Fruit fly (Drosophila melanogaster) whole organism, embryonic: Measurements from ENCODE around the gene HINT1.

Experiments used
- Atf6 ChIP-seq: fragments of 200-800 bp; sonication (Bioruptor generic); IDR thresholded peaks from 2 replicates; pipeline ENCODE4 v1.3.6; 2022; ENCODE audit warnings: missing biosample characterization, missing genetic modification characterization
- Bteb2 ChIP-seq: fragments of 200-800 bp; sonication (Bioruptor generic); optimal IDR thresholded peaks from 2 replicates; lab custom pipeline; 2016; ENCODE audit warnings: missing biosample characterization, missing genetic modification characterization
- CG10543 ChIP-seq: fragments of 200-800 bp; sonication (Bioruptor generic); optimal IDR thresholded peaks from 3 replicates; lab custom pipeline; 2017; ENCODE audit warnings: missing biosample characterization, mild to moderate bottlenecking, missing genetic modification characterization, moderate library complexity
- CG11398 ChIP-seq: fragments of 200-800 bp; sonication (Bioruptor generic); optimal IDR thresholded peaks from 2 replicates; lab custom pipeline; 2016; ENCODE audit warnings: missing biosample characterization, missing genetic modification characterization
- CG11723 ChIP-seq: fragments of 200-800 bp; sonication (Bioruptor generic); optimal IDR thresholded peaks from 2 replicates; lab custom pipeline; 2017; ENCODE audit warnings: missing biosample characterization, mild to moderate bottlenecking, missing genetic modification characterization
- CG12769 ChIP-seq: fragments of 200-800 bp; sonication (Bioruptor generic); optimal IDR thresholded peaks from 2 replicates; lab custom pipeline; 2019; ENCODE audit warnings: missing biosample characterization, mild to moderate bottlenecking, missing genetic modification characterization, moderate library complexity
- CG13123 ChIP-seq: fragments of 200-800 bp; sonication (Bioruptor generic); optimal IDR thresholded peaks from 2 replicates; lab custom pipeline; 2016; ENCODE audit warnings: missing biosample characterization, missing genetic modification characterization
- CG14441 ChIP-seq: fragments of 200-800 bp; sonication (Bioruptor generic); IDR thresholded peaks from 2 replicates; pipeline ENCODE4 v1.3.6; 2022; ENCODE audit warnings: missing biosample characterization, missing genetic modification characterization
- CG14860 ChIP-seq: fragments of 200-800 bp; sonication (Bioruptor generic); IDR thresholded peaks from 3 replicates; pipeline ENCODE4 v1.3.6; 2022; ENCODE audit warnings: missing biosample characterization, missing genetic modification characterization; ENCODE audit not compliant: partially characterized antibody
- CG14965 ChIP-seq: fragments of 200-800 bp; sonication (Bioruptor generic); optimal IDR thresholded peaks from 2 replicates; lab custom pipeline; 2016; ENCODE audit warnings: missing biosample characterization, missing genetic modification characterization, borderline replicate concordance
- CG18011 ChIP-seq: fragments of 200-800 bp; sonication (Bioruptor generic); optimal IDR thresholded peaks from 2 replicates; lab custom pipeline; 2017; ENCODE audit warnings: missing biosample characterization, missing genetic modification characterization, mild to moderate bottlenecking, moderate library complexity, missing genotype
- CG2116 ChIP-seq: fragments of 200-800 bp; sonication (Bioruptor generic); optimal IDR thresholded peaks from 3 replicates; lab custom pipeline; 2018; ENCODE audit warnings: missing biosample characterization, mild to moderate bottlenecking, missing genetic modification characterization
- CG2129 ChIP-seq: fragments of 200-800 bp; sonication (Bioruptor generic); IDR thresholded peaks from 2 replicates; pipeline ENCODE4 v1.3.6; 2022; ENCODE audit warnings: missing biosample characterization, missing genetic modification characterization; ENCODE audit not compliant: partially characterized antibody
- CG30431 ChIP-seq: fragments of 200-800 bp; sonication (Bioruptor generic); optimal IDR thresholded peaks from 2 replicates; lab custom pipeline; 2017; ENCODE audit warnings: missing biosample characterization, missing genetic modification characterization
- CG32772 ChIP-seq: fragments of 200-800 bp; sonication (Bioruptor generic); IDR thresholded peaks from 2 replicates; pipeline ENCODE4 v1.3.6; 2022; ENCODE audit warnings: missing biosample characterization, missing genetic modification characterization
- CG4730 ChIP-seq: fragments of 200-800 bp; sonication (Bioruptor generic); IDR thresholded peaks from 2 replicates; pipeline ENCODE4 v1.3.6; 2022; ENCODE audit warnings: missing biosample characterization, missing genetic modification characterization
- CG6254 ChIP-seq: fragments of 200-800 bp; sonication (Bioruptor generic); optimal IDR thresholded peaks from 3 replicates; lab custom pipeline; 2017; ENCODE audit warnings: mild to moderate bottlenecking, missing biosample characterization, missing genetic modification reagents, missing genetic modification characterization
- CG6813 ChIP-seq: fragments of 200-800 bp; sonication (Bioruptor generic); optimal IDR thresholded peaks from 2 replicates; lab custom pipeline; 2017; ENCODE audit warnings: missing biosample characterization, missing genetic modification characterization, mild to moderate bottlenecking, moderate library complexity, missing genetic modification reagents
- CG7786 ChIP-seq: fragments of 200-800 bp; sonication (Bioruptor generic); optimal IDR thresholded peaks from 2 replicates; lab custom pipeline; 2016; ENCODE audit warnings: missing biosample characterization, missing genetic modification characterization
- CG8359 ChIP-seq: fragments of 200-800 bp; sonication (Bioruptor generic); optimal IDR thresholded peaks from 2 replicates; lab custom pipeline; 2017; ENCODE audit warnings: missing biosample characterization, mild to moderate bottlenecking, missing genetic modification characterization, borderline replicate concordance
- CHES-1-like ChIP-seq: fragments of 200-800 bp; sonication (Bioruptor generic); optimal IDR thresholded peaks from 2 replicates; lab custom pipeline; 2016; ENCODE audit warnings: missing biosample characterization, missing genetic modification characterization
- H15 ChIP-seq: fragments of 200-800 bp; sonication (Bioruptor generic); IDR thresholded peaks from 3 replicates; pipeline ENCODE4 v1.3.6; 2022; ENCODE audit warnings: missing biosample characterization, missing genetic modification characterization
- Hey ChIP-seq: fragments of 200-800 bp; sonication (Bioruptor generic); optimal IDR thresholded peaks from 3 replicates; lab custom pipeline; 2018; ENCODE audit warnings: missing biosample characterization, mild to moderate bottlenecking, missing genetic modification characterization
- Hr51 ChIP-seq, 2 experiments: fragments of 200-800 bp; sonication (Bioruptor generic); optimal IDR thresholded peaks; 2 replicates in 1 of 2; 3 replicates in 1 of 2; lab custom pipeline; 2016 to 2018; ENCODE audit warnings: missing biosample characterization in 2 of 2, missing genetic modification characterization in 2 of 2, mild to moderate bottlenecking in 1 of 2, moderate library complexity in 1 of 2
- Mrtf ChIP-seq: fragments of 200-800 bp; sonication (Bioruptor generic); IDR thresholded peaks from 3 replicates; pipeline ENCODE4 v1.3.6; 2022; ENCODE audit warnings: missing biosample characterization, missing genetic modification characterization
- Nf-YA ChIP-seq: fragments of 200-800 bp; sonication (Bioruptor generic); IDR thresholded peaks from 2 replicates; pipeline ENCODE4 v1.3.6; 2022; ENCODE audit warnings: missing biosample characterization, missing genetic modification characterization
- Vsx1 ChIP-seq: fragments of 200-800 bp; sonication (Bioruptor generic); optimal IDR thresholded peaks from 2 replicates; lab custom pipeline; 2017; ENCODE audit warnings: missing biosample characterization, mild to moderate bottlenecking, missing genetic modification characterization, missing genetic modification reagents
- Xrp1 ChIP-seq: fragments of 200-800 bp; sonication (Bioruptor generic); IDR thresholded peaks from 2 replicates; pipeline ENCODE4 v1.3.6; 2022; ENCODE audit warnings: missing biosample characterization, missing genetic modification characterization
- bab2 ChIP-seq: fragments of 200-800 bp; sonication (Bioruptor generic); optimal IDR thresholded peaks from 2 replicates; lab custom pipeline; 2016; ENCODE audit warnings: missing biosample characterization, missing genetic modification characterization
- bowl ChIP-seq: fragments of 200-800 bp; sonication (Bioruptor generic); IDR thresholded peaks from 2 replicates; pipeline ENCODE4 v1.3.6; 2022; ENCODE audit warnings: missing biosample characterization, missing genetic modification characterization
- danr ChIP-seq: fragments of 200-800 bp; sonication (Bioruptor generic); IDR thresholded peaks from 2 replicates; pipeline ENCODE4 v1.3.6; 2022; ENCODE audit warnings: missing biosample characterization, missing genetic modification characterization
- dm ChIP-seq: fragments of 200-800 bp; sonication (Bioruptor generic); optimal IDR thresholded peaks from 3 replicates; lab custom pipeline; 2016; ENCODE audit warnings: missing biosample characterization, missing genetic modification characterization
- dmrt99B ChIP-seq: fragments of 200-800 bp; sonication (Bioruptor generic); optimal IDR thresholded peaks from 2 replicates; lab custom pipeline; 2018; ENCODE audit warnings: missing biosample characterization, mild to moderate bottlenecking, missing genetic modification characterization, moderate library complexity
- en ChIP-seq: fragments of 200-800 bp; sonication (Bioruptor generic); optimal IDR thresholded peaks from 2 replicates; lab custom pipeline; 2016; ENCODE audit warnings: missing biosample characterization, missing genetic modification characterization
- eve ChIP-seq, 2 experiments: fragments of >200 bp; optimal IDR thresholded peaks; 2 replicates each; lab custom pipeline; 2017; ENCODE audit warnings: missing biosample characterization in 2 of 2, missing genetic modification characterization in 2 of 2
- grau ChIP-seq: fragments of 200-800 bp; optimal IDR thresholded peaks from 3 replicates; lab custom pipeline; 2019; ENCODE audit warnings: missing biosample characterization, mild to moderate bottlenecking, missing genetic modification characterization, moderate library complexity
- gsb-n ChIP-seq: fragments of 200-800 bp; sonication (Bioruptor generic); optimal IDR thresholded peaks from 3 replicates; lab custom pipeline; 2018; ENCODE audit warnings: missing biosample characterization, mild to moderate bottlenecking, missing genetic modification characterization
- hth ChIP-seq: fragments of >200 bp; optimal IDR thresholded peaks from 2 replicates; lab custom pipeline; 2017; ENCODE audit warnings: inconsistent platforms
- jumu ChIP-seq: fragments of 200-800 bp; sonication (Bioruptor generic); optimal IDR thresholded peaks from 3 replicates; lab custom pipeline; 2016; ENCODE audit warnings: missing biosample characterization, missing genetic modification characterization
- kah ChIP-seq: fragments of 200-800 bp; sonication (Bioruptor generic); optimal IDR thresholded peaks from 2 replicates; lab custom pipeline; 2018; ENCODE audit warnings: missing biosample characterization, mild to moderate bottlenecking, missing genetic modification characterization
- lab ChIP-seq: fragments of 200-800 bp; sonication (Bioruptor generic); optimal IDR thresholded peaks from 3 replicates; lab custom pipeline; 2017; ENCODE audit warnings: missing biosample characterization, missing genetic modification characterization, mild to moderate bottlenecking, moderate library complexity, missing genetic modification reagents
- nau ChIP-seq: fragments of 200-800 bp; sonication (Bioruptor generic); optimal IDR thresholded peaks from 3 replicates; lab custom pipeline; 2017; ENCODE audit warnings: missing biosample characterization, mild to moderate bottlenecking, missing genetic modification characterization, missing genetic modification reagents
- nom ChIP-seq: fragments of 200-800 bp; sonication (Bioruptor generic); optimal IDR thresholded peaks from 2 replicates; lab custom pipeline; 2017; ENCODE audit warnings: missing biosample characterization, missing genetic modification characterization, mild to moderate bottlenecking, moderate library complexity, missing genetic modification reagents
- pfk ChIP-seq: fragments of 200-800 bp; sonication (Bioruptor generic); optimal IDR thresholded peaks from 2 replicates; lab custom pipeline; 2018; ENCODE audit warnings: missing biosample characterization, mild to moderate bottlenecking, missing genetic modification characterization, moderate library complexity
- pho ChIP-seq: fragments of 200-800 bp; sonication (Bioruptor generic); optimal IDR thresholded peaks from 2 replicates; lab custom pipeline; 2016; ENCODE audit warnings: missing biosample characterization, missing genetic modification characterization
- pros ChIP-seq: fragments of 200-800 bp; sonication (Bioruptor generic); optimal IDR thresholded peaks from 3 replicates; lab custom pipeline; 2019; ENCODE audit warnings: missing biosample characterization, mild to moderate bottlenecking, missing genetic modification characterization, moderate library complexity
- slp2 ChIP-seq: fragments of 200-800 bp; sonication (Bioruptor generic); optimal IDR thresholded peaks from 2 replicates; lab custom pipeline; 2016; ENCODE audit warnings: missing biosample characterization, missing genetic modification characterization
- sug ChIP-seq: fragments of 200-800 bp; optimal IDR thresholded peaks from 2 replicates; lab custom pipeline; 2019; ENCODE audit warnings: missing biosample characterization, mild to moderate bottlenecking, missing genetic modification characterization, moderate library complexity
- trem ChIP-seq: fragments of 200-800 bp; optimal IDR thresholded peaks from 3 replicates; lab custom pipeline; 2019; ENCODE audit warnings: missing biosample characterization, mild to moderate bottlenecking, missing genetic modification characterization, moderate library complexity

HINT1 gene

DNA sequence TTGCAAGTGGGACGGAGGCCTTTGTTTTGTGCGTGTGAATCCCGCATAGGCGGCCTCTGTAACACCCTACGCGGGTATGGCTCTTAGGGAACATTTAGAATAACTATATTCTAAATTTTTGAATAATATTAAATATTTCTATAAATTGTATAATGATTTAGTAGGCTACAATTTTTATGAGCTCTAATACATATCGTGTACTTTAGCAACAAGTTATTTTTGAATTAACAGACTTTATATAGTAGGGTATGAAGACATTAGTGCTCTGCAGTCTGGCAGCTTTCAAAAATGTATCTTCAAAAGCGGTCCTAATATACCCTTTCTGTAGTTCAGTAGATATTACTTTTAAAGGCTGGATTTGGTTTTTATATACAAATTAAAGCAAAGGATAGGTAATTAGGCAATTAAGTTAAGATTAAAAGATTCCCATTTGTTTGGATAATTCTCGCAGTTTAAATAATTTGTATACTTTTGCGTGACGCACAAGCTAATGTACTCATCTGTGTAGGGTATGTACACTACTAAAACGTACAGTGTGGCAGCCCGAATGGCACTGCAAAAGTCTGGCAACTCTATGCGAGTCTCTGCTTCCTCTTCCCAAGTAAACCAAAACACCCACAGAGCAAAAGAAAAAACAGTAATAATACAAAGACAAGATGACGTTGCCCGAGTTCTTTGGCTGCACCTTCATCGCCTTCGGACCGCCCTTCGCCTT is 4.1 kb upstream of the HINT1 start, which contains the start of the genes Snx21 and aph-1 (continued):
- TF ChIP-seq Atf6 (GFP tag; lab: Robert Waterston, UW) = peak; percentile 89
- TF ChIP-seq CG7786 (GFP tag; lab: Kevin White, UChicago) = peak; percentile 90
- TF ChIP-seq CG2116 (GFP tag; lab: Kevin White, UChicago) = peak; percentile 70
- TF ChIP-seq bowl (GFP tag; lab: Robert Waterston, UW) = peak; percentile 33; the same call in 1 of the 2 replicates
- peak; percentile 87 for TF ChIP-seq jumu
- TF ChIP-seq hth (lab: Kevin White, UChicago) = no peak
- TF ChIP-seq bab2 (GFP tag; lab: Kevin White, UChicago) = peak; percentile 89
- peak; percentile 76 for TF ChIP-seq CG13123
- TF ChIP-seq sug = peak; percentile 92
- TF ChIP-seq Hey (tag; lab: Kevin White, UChicago) = peak; percentile 57
- TF ChIP-seq CG4730 (GFP tag; lab: Robert Waterston, UW) = peak; percentile 79
- peak; percentile 95 for TF ChIP-seq lab
- TF ChIP-seq CG12769 (tag; lab: Kevin White, UChicago) = peak; percentile 78
- TF ChIP-seq CG14965 (GFP tag; lab: Kevin White, UChicago) = no peak
- peak; percentile 48 for TF ChIP-seq Nf-YA
- peak; percentile 87 for TF ChIP-seq CG11723 (GFP tag; lab: Kevin White, UChicago)
- TF ChIP-seq nau = peak; percentile 82
- peak; percentile 46 for TF ChIP-seq pros (GFP tag; lab: Kevin White, UChicago)
- TF ChIP-seq CG14860 (GFP tag; lab: Robert Waterston, UW) = no peak
- peak; percentile 57 for TF ChIP-seq H15 (GFP tag; lab: Robert Waterston, UW)
- peak; percentile 88 for TF ChIP-seq CHES-1-like (GFP tag; lab: Kevin White, UChicago)
- peak; percentile 76 for TF ChIP-seq dm
- TF ChIP-seq pho (GFP tag; lab: Kevin White, UChicago) = peak; percentile 81
- TF ChIP-seq gsb-n (tag; lab: Kevin White, UChicago) = peak; percentile 90
- TF ChIP-seq CG10543 (GFP tag; lab: Kevin White, UChicago) = peak; percentile 95
- TF ChIP-seq CG2129 = no peak
- TF ChIP-seq CG32772 (GFP tag; lab: Robert Waterston, UW) = peak; percentile 87; the same call in 1 of the 2 replicates
- peak; percentile 84 for TF ChIP-seq CG6813 (GFP tag; lab: Kevin White, UChicago)
- peak; percentile 94 for TF ChIP-seq Xrp1 (GFP tag; lab: Robert Waterston, UW)
- peak; percentile 87 for TF ChIP-seq Vsx1
- peak; percentile 83 for TF ChIP-seq danr (GFP tag; lab: Robert Waterston, UW)
- peak; percentile 84 for TF ChIP-seq CG6254 (GFP tag; lab: Kevin White, UChicago)
- TF ChIP-seq CG8359 = peak; percentile 82
- peak; percentile 84 for TF ChIP-seq kah
- peak; percentile 72 for TF ChIP-seq en (GFP tag; lab: Kevin White, UChicago)
- TF ChIP-seq dmrt99B = peak; percentile 94
- peak; percentile 93 for TF ChIP-seq grau (tag; lab: Kevin White, UChicago)
- no peak for TF ChIP-seq eve (GFP tag; optimal IDR thresholded peaks at IDR 0.05; lab: Kevin White, UChicago)
- TF ChIP-seq slp2 (GFP tag; lab: Kevin White, UChicago) = peak; percentile 78
- peak; percentile 70 for TF ChIP-seq CG18011
- TF ChIP-seq pfk (GFP tag; lab: Kevin White, UChicago) = peak; percentile 12
- peak; percentile 88 for TF ChIP-seq CG30431 (GFP tag; lab: Kevin White, UChicago)
- peak; percentile 67 for TF ChIP-seq nom (GFP tag; lab: Kevin White, UChicago)
- TF ChIP-seq Hr51 (GFP tag; optimal IDR thresholded peaks at IDR 0.05; lab: Kevin White, UChicago) = peak; percentile 90 to 95
- TF ChIP-seq CG14441 = peak; percentile 84
- TF ChIP-seq Bteb2 (GFP tag; lab: Kevin White, UChicago) = peak; percentile 79
- TF ChIP-seq trem = peak; percentile 87
- peak; percentile 77 for TF ChIP-seq Mrtf
- TF ChIP-seq CG11398 (GFP tag; lab: Kevin White, UChicago) = peak; percentile 73
